Fruit fly (Drosophila melanogaster): ENCODE measurements around the gene Fhos.
A peak's percentile ranks its signal among the peaks of the same experiment; 100 is the strongest.

Gene Fhos

dm6 chr3L:8841757-8842156, 88.3 kb downstream of the Fhos start (continued):
- TF ChIP-seq Trl (optimal IDR thresholded peaks at IDR 0.05): no peak
- TF ChIP-seq Trl (GFP tag; optimal IDR thresholded peaks at IDR 0.05): peak; percentile 60
- no peak for TF ChIP-seq CG3065 (GFP tag; optimal IDR thresholded peaks at IDR 0.05)
- TF ChIP-seq CG17612 (GFP tag; IDR thresholded peaks at IDR 0.05): peak; percentile 51; the same call in 1 of the 2 replicates
- TF ChIP-seq Hmr (GFP tag; optimal IDR thresholded peaks at IDR 0.05): peak; percentile 76
- peak; percentile 25 for TF ChIP-seq Bdp1 (GFP tag; optimal IDR thresholded peaks at IDR 0.05)
- peak; percentile 94 for TF ChIP-seq D19B (GFP tag; optimal IDR thresholded peaks at IDR 0.05)
- TF ChIP-seq fd102C (GFP tag; optimal IDR thresholded peaks at IDR 0.05): no peak
- peak; percentile 55 for TF ChIP-seq HLH54F (GFP tag; optimal IDR thresholded peaks at IDR 0.05)
- TF ChIP-seq otp (GFP tag; IDR thresholded peaks at IDR 0.05): peak; percentile 60; the same call in 1 of the 3 replicates
- no peak for TF ChIP-seq br (optimal IDR thresholded peaks at IDR 0.05)
- TF ChIP-seq Camta (GFP tag; optimal IDR thresholded peaks at IDR 0.05): peak; percentile 70
- no peak for TF ChIP-seq CG9876 (GFP tag; optimal IDR thresholded peaks at IDR 0.05)
- peak; percentile 85 for TF ChIP-seq CG2712 (tag; optimal IDR thresholded peaks at IDR 0.05)
- TF ChIP-seq CG10366 (GFP tag; IDR thresholded peaks at IDR 0.05): peak; percentile 72
- no peak for TF ChIP-seq CG14860 (GFP tag; IDR thresholded peaks at IDR 0.05; ENCODE audit: partially characterized antibody)
- TF ChIP-seq Max (GFP tag; optimal IDR thresholded peaks at IDR 0.05): peak; percentile 45
- TF ChIP-seq CG34376 (GFP tag; optimal IDR thresholded peaks at IDR 0.05): no peak
- TF ChIP-seq unc-4 (GFP tag; IDR thresholded peaks at IDR 0.05; ENCODE audit: partially characterized antibody): no peak
- TF ChIP-seq CG11456 (GFP tag; IDR thresholded peaks at IDR 0.05): peak; percentile 78; the same call in 1 of the 3 replicates
- no peak for TF ChIP-seq TFAM (GFP tag; optimal IDR thresholded peaks at IDR 0.05)
- peak; percentile 35 for TF ChIP-seq CG15011 (GFP tag; optimal IDR thresholded peaks at IDR 0.05)
- TF ChIP-seq lab (GFP tag; optimal IDR thresholded peaks at IDR 0.05): peak; percentile 88
- TF ChIP-seq B-H2 (GFP tag; optimal IDR thresholded peaks at IDR 0.05): no peak
- TF ChIP-seq da (GFP tag; optimal IDR thresholded peaks at IDR 0.05): no peak
- TF ChIP-seq stc (GFP tag; IDR thresholded peaks at IDR 0.05): peak; percentile 84
- peak; percentile 41 for TF ChIP-seq cato (GFP tag; optimal IDR thresholded peaks at IDR 0.05; ENCODE audit: borderline replicate concordance)
- TF ChIP-seq CG12155 (GFP tag; optimal IDR thresholded peaks at IDR 0.05): peak; percentile 52
- peak; percentile 46 for TF ChIP-seq CG1529 (GFP tag; optimal IDR thresholded peaks at IDR 0.05)
- peak; percentile 53 for TF ChIP-seq CG5245 (GFP tag; optimal IDR thresholded peaks at IDR 0.05)
- TF ChIP-seq Bteb2 (GFP tag; optimal IDR thresholded peaks at IDR 0.05): peak; percentile 37
- TF ChIP-seq en (GFP tag; optimal IDR thresholded peaks at IDR 0.05): peak; percentile 39
- peak; percentile 48 for TF ChIP-seq sqz (GFP tag; optimal IDR thresholded peaks at IDR 0.05)
- TF ChIP-seq CG6854 (GFP tag; optimal IDR thresholded peaks at IDR 0.05): peak; percentile 43
- TF ChIP-seq CG12104 (GFP tag; optimal IDR thresholded peaks at IDR 0.05): peak; percentile 1
- peak; percentile 64 for TF ChIP-seq Sox100B (GFP tag; optimal IDR thresholded peaks at IDR 0.05)
- peak; percentile 61 for TF ChIP-seq CG17568 (GFP tag; optimal IDR thresholded peaks at IDR 0.05)
- peak; percentile 78 for TF ChIP-seq fd96Cb (tag; optimal IDR thresholded peaks at IDR 0.05)
- TF ChIP-seq Sox102F (GFP tag; optimal IDR thresholded peaks at IDR 0.05): peak; percentile 78
- no peak for TF ChIP-seq Dfd (GFP tag; optimal IDR thresholded peaks at IDR 0.05)
- TF ChIP-seq CG2202 (tag; optimal IDR thresholded peaks at IDR 0.05): peak; percentile 28
- TF ChIP-seq Kr (GFP tag; optimal IDR thresholded peaks at IDR 0.05): no peak
- TF ChIP-seq hkb (optimal IDR thresholded peaks at IDR 0.05): no peak
- TF ChIP-seq hkb (GFP tag; IDR thresholded peaks at IDR 0.05): peak; percentile 82
- no peak for TF ChIP-seq grn (GFP tag; optimal IDR thresholded peaks at IDR 0.05)
- TF ChIP-seq CG4707 (GFP tag; optimal IDR thresholded peaks at IDR 0.05): peak; percentile 47
- TF ChIP-seq Hey (tag; optimal IDR thresholded peaks at IDR 0.05): no peak
- TF ChIP-seq CG6813 (GFP tag; optimal IDR thresholded peaks at IDR 0.05): peak; percentile 68
- TF ChIP-seq esg (GFP tag; conservative IDR thresholded peaks at IDR 0.05): peak; percentile 72
- no peak for TF ChIP-seq h (optimal IDR thresholded peaks at IDR 0.05)
- no peak for TF ChIP-seq CG7271 (tag; optimal IDR thresholded peaks at IDR 0.05)
- peak; percentile 6 for TF ChIP-seq pho (GFP tag; optimal IDR thresholded peaks at IDR 0.05)

All from whole organism, embryonic.